Worm (Caenorhabditis elegans) whole organism, L4 larva: Measurements from ENCODE around the gene C28C12.11.

ENCODE experiments used
- F10B5.3 ChIP-seq: sonication (generic microtip); optimal IDR thresholded peaks from 2 replicates; lab custom pipeline; 2016; ENCODE audit warnings: mild to moderate bottlenecking, missing genetic modification characterization, missing compliant biosample characterization
- F26F4.8 ChIP-seq: fragments of 200-800 bp; sonication (Bioruptor generic); conservative IDR thresholded peaks from 2 replicates; pipeline ENCODE4 v1.3.6; 2022; ENCODE audit warnings: missing genetic modification characterization, missing compliant biosample characterization
- R02D3.7 ChIP-seq: fragments of 150-350 bp; sonication (generic microtip); optimal IDR thresholded peaks from 3 replicates; lab custom pipeline; 2014; ENCODE audit warnings: missing biosample characterization, missing genetic modification characterization
- T26A8.4 ChIP-seq: fragments of 200-800 bp; sonication (Bioruptor generic); IDR thresholded peaks from 2 replicates; pipeline ENCODE4 v1.3.6; 2022; ENCODE audit warnings: missing genetic modification characterization, missing compliant biosample characterization
- Y75B8A.6 ChIP-seq: fragments of 200-800 bp; sonication (Bioruptor generic); IDR thresholded peaks from 2 replicates; pipeline ENCODE4 v1.3.6; 2022; ENCODE audit warnings: missing genetic modification reagents, missing genetic modification characterization, missing compliant biosample characterization
- aly-2 ChIP-seq: sonication (generic microtip); optimal IDR thresholded peaks from 2 replicates; lab custom pipeline; 2018; ENCODE audit warnings: missing biosample characterization, missing genetic modification characterization
- ceh-62 ChIP-seq: sonication (generic microtip); optimal IDR thresholded peaks from 2 replicates; lab custom pipeline; 2017; ENCODE audit warnings: missing biosample characterization, missing genetic modification characterization
- cey-2 ChIP-seq: sonication (generic microtip); optimal IDR thresholded peaks from 3 replicates; lab custom pipeline; 2017; ENCODE audit warnings: missing genetic modification characterization, mild to moderate bottlenecking, missing compliant biosample characterization, antibody characterized with exemption, borderline replicate concordance; ENCODE audit not compliant: insufficient read depth
- daf-12 ChIP-seq: fragments of 150-350 bp; optimal IDR thresholded peaks from 2 replicates; lab custom pipeline; 2014; ENCODE audit warnings: missing biosample characterization, missing genetic modification reagents, missing genetic modification characterization
- daf-16 ChIP-seq, 3 experiments: sonication (generic microtip); optimal IDR thresholded peaks; 2 replicates each; lab custom pipeline; 2016 to 2017; ENCODE audit warnings: missing genetic modification characterization in 3 of 3, missing genetic modification reagents in 3 of 3, mild to moderate bottlenecking in 2 of 3, missing compliant biosample characterization in 2 of 3, missing biosample characterization in 1 of 3, moderate library complexity in 1 of 3
- dmd-8 ChIP-seq: fragments of 200-800 bp; sonication (Bioruptor generic); IDR thresholded peaks from 2 replicates; pipeline ENCODE4 v1.3.6; 2022; ENCODE audit warnings: missing genetic modification characterization, missing compliant biosample characterization
- dmd-9 ChIP-seq: fragments of 200-800 bp; sonication (Bioruptor generic); IDR thresholded peaks from 2 replicates; pipeline ENCODE4 v1.3.6; 2022; ENCODE audit warnings: missing genetic modification reagents, missing genetic modification characterization, missing compliant biosample characterization
- dve-1 ChIP-seq: sonication (generic microtip); optimal IDR thresholded peaks from 2 replicates; lab custom pipeline; 2017; ENCODE audit warnings: antibody characterized with exemption, mild to moderate bottlenecking, missing genetic modification characterization, missing compliant biosample characterization; ENCODE audit not compliant: insufficient read depth
- fkh-10 ChIP-seq: fragments of 150-350 bp; optimal IDR thresholded peaks from 2 replicates; lab custom pipeline; 2014; ENCODE audit warnings: missing biosample characterization, missing genetic modification reagents, missing genetic modification characterization
- hlh-11 ChIP-seq: fragments of 200-800 bp; sonication (Bioruptor generic); optimal IDR thresholded peaks from 2 replicates; lab custom pipeline; 2018; ENCODE audit warnings: mild to moderate bottlenecking, missing genetic modification characterization, missing compliant biosample characterization
- hlh-30 ChIP-seq: sonication (generic microtip); optimal IDR thresholded peaks from 2 replicates; lab custom pipeline; 2017; ENCODE audit warnings: antibody characterized with exemption, mild to moderate bottlenecking, missing genetic modification characterization, missing compliant biosample characterization; ENCODE audit not compliant: insufficient read depth
- hmg-1.1 ChIP-seq: fragments of 200-800 bp; sonication (Bioruptor generic); IDR thresholded peaks from 2 replicates; pipeline ENCODE4 v1.3.6; 2022; ENCODE audit warnings: missing genetic modification reagents, missing genetic modification characterization, missing compliant biosample characterization
- jun-1 ChIP-seq: fragments of 150-350 bp; optimal IDR thresholded peaks from 2 replicates; lab custom pipeline; 2014; ENCODE audit warnings: missing biosample characterization, missing genetic modification reagents, missing genetic modification characterization
- lim-7 ChIP-seq: fragments of 200-800 bp; sonication (Bioruptor generic); IDR thresholded peaks from 2 replicates; pipeline ENCODE4 v1.3.6; 2022; ENCODE audit warnings: missing genetic modification characterization, missing compliant biosample characterization
- lin-1 ChIP-seq: fragments of 200-800 bp; sonication (Bioruptor generic); IDR thresholded peaks from 2 replicates; pipeline ENCODE4 v1.3.6; 2022; ENCODE audit warnings: missing genetic modification reagents, missing genetic modification characterization, missing compliant biosample characterization
- lin-29 ChIP-seq: fragments of 200-800 bp; sonication (Bioruptor generic); IDR thresholded peaks from 2 replicates; pipeline ENCODE4 v1.3.6; 2022; ENCODE audit warnings: missing genetic modification reagents, missing genetic modification characterization, missing compliant biosample characterization
- madf-5 ChIP-seq, 2 experiments: fragments of 200-800 bp; sonication (Bioruptor generic); IDR thresholded peaks; 2 replicates each; pipeline ENCODE4 v1.3.6; 2022; ENCODE audit warnings: missing compliant biosample characterization in 2 of 2, missing genetic modification characterization in 2 of 2
- mxl-2 ChIP-seq: fragments of 200-800 bp; sonication (Bioruptor generic); conservative IDR thresholded peaks from 2 replicates; pipeline ENCODE4 v1.3.6; 2022; ENCODE audit warnings: missing genetic modification reagents, missing genetic modification characterization, missing compliant biosample characterization
- mxl-3 ChIP-seq: fragments of 200-800 bp; sonication (Bioruptor generic); optimal IDR thresholded peaks from 2 replicates; lab custom pipeline; 2018; ENCODE audit warnings: mild to moderate bottlenecking, missing genetic modification characterization, missing compliant biosample characterization
- nhr-11 ChIP-seq: fragments of 150-350 bp; optimal IDR thresholded peaks from 2 replicates; lab custom pipeline; 2014; ENCODE audit warnings: missing biosample characterization, missing genetic modification characterization
- nhr-111 ChIP-seq: fragments of 200-800 bp; sonication (Bioruptor generic); optimal IDR thresholded peaks from 2 replicates; lab custom pipeline; 2018; ENCODE audit warnings: mild to moderate bottlenecking, missing genetic modification characterization, missing compliant biosample characterization
- nhr-77 ChIP-seq: fragments of 150-350 bp; optimal IDR thresholded peaks from 2 replicates; lab custom pipeline; 2014; ENCODE audit warnings: missing biosample characterization, missing genetic modification characterization
- pha-4 ChIP-seq, 2 experiments: fragments of 150-350 bp in 1 of 2; fragments of 200-800 bp in 1 of 2; sonication (Bioruptor generic) in 1 of 2; IDR thresholded peaks in 1 of 2; optimal IDR thresholded peaks in 1 of 2; 2 replicates each; pipeline versions ENCODE4 v1.3.6 to Lab custom; 2014 to 2022; ENCODE audit warnings: missing genetic modification characterization in 2 of 2, missing genetic modification reagents in 2 of 2, missing biosample characterization in 1 of 2, missing compliant biosample characterization in 1 of 2
- php-3 ChIP-seq: fragments of 200-800 bp; sonication (Bioruptor generic); IDR thresholded peaks from 2 replicates; pipeline ENCODE4 v1.3.6; 2022; ENCODE audit warnings: missing genetic modification reagents, missing genetic modification characterization, missing compliant biosample characterization
- pqm-1 ChIP-seq: sonication (generic microtip); optimal IDR thresholded peaks from 2 replicates; lab custom pipeline; 2017; ENCODE audit warnings: missing biosample characterization, missing genetic modification characterization
- saeg-2 ChIP-seq: fragments of 200-800 bp; sonication (Bioruptor generic); IDR thresholded peaks from 2 replicates; pipeline ENCODE4 v1.3.6; 2022; ENCODE audit warnings: missing genetic modification reagents, missing genetic modification characterization, missing compliant biosample characterization
- set-16 ChIP-seq: fragments of 200-800 bp; sonication (Bioruptor generic); IDR thresholded peaks from 2 replicates; pipeline ENCODE4 v1.3.6; 2022; ENCODE audit warnings: missing genetic modification reagents, missing genetic modification characterization, missing compliant biosample characterization
- snpc-4 ChIP-seq: fragments of 150-350 bp; optimal IDR thresholded peaks from 2 replicates; lab custom pipeline; 2014; ENCODE audit warnings: missing biosample characterization, missing genetic modification characterization
- spr-1 ChIP-seq: sonication (generic microtip); optimal IDR thresholded peaks from 2 replicates; lab custom pipeline; 2016; ENCODE audit warnings: mild to moderate bottlenecking, missing genetic modification characterization, missing compliant biosample characterization
- spr-3 ChIP-seq: fragments of 200-800 bp; sonication (Bioruptor generic); optimal IDR thresholded peaks from 2 replicates; lab custom pipeline; 2018; ENCODE audit warnings: mild to moderate bottlenecking, missing genetic modification characterization, missing compliant biosample characterization
- tra-1 ChIP-seq: fragments of 200-800 bp; sonication (Bioruptor generic); IDR thresholded peaks from 2 replicates; pipeline ENCODE4 v1.3.6; 2022; ENCODE audit warnings: missing genetic modification reagents, missing genetic modification characterization, missing compliant biosample characterization
- unc-62 ChIP-seq, 3 experiments: fragments of 150-350 bp in 1 of 3; sonication (generic microtip); optimal IDR thresholded peaks in 2 of 3; peaks in 1 of 3; 1 replicate in 1 of 3; 2 replicates in 2 of 3; lab custom pipeline; 2014 to 2017; ENCODE audit warnings: missing biosample characterization in 3 of 3, missing genetic modification characterization in 3 of 3, missing genetic modification reagents in 3 of 3, missing genotype in 1 of 3
- vab-7 ChIP-seq: fragments of 200-800 bp; sonication (Bioruptor generic); IDR thresholded peaks from 2 replicates; pipeline ENCODE4 v1.3.6; 2022; ENCODE audit warnings: missing genetic modification reagents, missing genetic modification characterization, missing compliant biosample characterization
- zag-1 ChIP-seq: fragments of 150-350 bp; optimal IDR thresholded peaks from 2 replicates; lab custom pipeline; 2014; ENCODE audit warnings: missing biosample characterization, missing genetic modification characterization
- ztf-7 ChIP-seq: fragments of 150-350 bp; optimal IDR thresholded peaks from 2 replicates; lab custom pipeline; 2014; ENCODE audit warnings: missing biosample characterization, missing genetic modification characterization

The C28C12.11 gene

ce11 chrIV:8476166-8476565 is 2.3 kb downstream of the C28C12.11 start:
- peak in 1 of 2 experiments; percentile 14 for TF ChIP-seq daf-16 (GFP tag; optimal IDR thresholded peaks at IDR 0.05; lab: Kevin White, UChicago)
- no peak for TF ChIP-seq daf-16 (tag; optimal IDR thresholded peaks at IDR 0.05; lab: Kevin White, UChicago)
- no peak for TF ChIP-seq pqm-1
- TF ChIP-seq nhr-77 (tag; lab: Kevin White, UChicago): no peak
- peak; percentile 30 for TF ChIP-seq nhr-11 (tag; lab: Kevin White, UChicago)
- peak; percentile 8 for TF ChIP-seq hlh-11 (tag; lab: Kevin White, UChicago)
- no peak for TF ChIP-seq fkh-10 (GFP tag; lab: Kevin White, UChicago)
- no peak for TF ChIP-seq dmd-9
- TF ChIP-seq hmg-1.1: 0 out of 2 replicates have a peak, but pooled peaks have one; percentile 20
- TF ChIP-seq, all 104 proteins: peak for 4

DNA sequence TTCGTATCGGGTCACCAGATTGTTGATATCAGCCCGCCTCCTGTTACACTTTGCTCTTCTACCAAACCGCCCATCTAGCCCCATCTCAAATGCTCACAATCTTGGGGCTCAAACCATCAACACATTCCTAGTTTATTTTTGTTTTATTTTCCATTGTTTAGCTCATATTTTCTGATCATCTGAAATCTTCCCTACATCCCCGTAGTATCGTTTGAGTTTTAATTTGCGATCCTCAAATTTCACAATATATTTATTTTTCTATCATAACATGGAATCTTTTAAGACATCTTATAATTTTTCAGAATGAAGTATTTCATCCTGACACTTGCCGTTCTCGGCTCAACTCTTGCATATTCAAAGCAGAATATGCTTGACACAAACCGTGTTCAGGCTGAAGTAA is 3.0 kb downstream of the C28C12.11 start, which contains the start of gene spp-10:
TSS of gene spp-10 (plus strand) at position 301 of the 400 bp plus-strand sequence.
- TF ChIP-seq spr-3 (GFP tag; lab: Kevin White, UChicago) (no peak), zag-1 (no peak), daf-16 (GFP tag; optimal IDR thresholded peaks at IDR 0.05; lab: Kevin White, UChicago) (peak in 1 of 2 experiments; percentile 3), daf-16 (tag; optimal IDR thresholded peaks at IDR 0.05; lab: Kevin White, UChicago) (no peak)

- TF ChIP-seq vab-7 (GFP tag; lab: Robert Waterston, UW) (no peak), T26A8.4 (GFP tag; lab: Robert Waterston, UW) (0 out of 2 replicates have a peak, but pooled peaks have one; percentile 60), cey-2 (tag; lab: Kevin White, UChicago) (no peak), Y75B8A.6 (GFP tag; lab: Robert Waterston, UW) (0 out of 2 replicates have a peak, but pooled peaks have one; percentile 15), aly-2 (tag; lab: Kevin White, UChicago) (no peak), nhr-111 (GFP tag; lab: Kevin White, UChicago) (no peak), lim-7 (0 out of 2 replicates have a peak, but pooled peaks have one; percentile 24), R02D3.7 (tag; lab: Kevin White, UChicago) (no peak), ztf-7 (tag; lab: Kevin White, UChicago) (no peak), spr-1 (no peak), daf-16 (GFP tag; optimal IDR thresholded peaks at IDR 0.05; lab: Kevin White, UChicago) (peak in 1 of 2 experiments; percentile 78), daf-16 (tag; optimal IDR thresholded peaks at IDR 0.05; lab: Kevin White, UChicago) (no peak)
Observed at ce11 chrIV:8478516-8478915, 4.7 kb downstream of the C28C12.11 start.

- TF ChIP-seq F26F4.8 (GFP tag; lab: Robert Waterston, UW) (no peak), dmd-8 (GFP tag; lab: Robert Waterston, UW) (no peak), daf-12 (tag; lab: Kevin White, UChicago) (no peak), F10B5.3 (tag; lab: Kevin White, UChicago) (no peak), mxl-2 (no peak), set-16 (GFP tag; lab: Robert Waterston, UW) (no peak), ceh-62 (tag; lab: Kevin White, UChicago) (no peak), madf-5 (GFP tag; IDR thresholded peaks at IDR 0.05; lab: Robert Waterston, UW) (no peak), lin-29 (GFP tag; lab: Robert Waterston, UW) (no peak), snpc-4 (tag; lab: Kevin White, UChicago) (no peak), aly-2 (tag; lab: Kevin White, UChicago) (no peak), pqm-1 (no peak)
Observed at ce11 chrIV:8479346-8479745, 5.5 kb downstream of the C28C12.11 start, which contains the start of gene hlh-12. TSS of gene hlh-12 (minus strand) at chrIV:8479446.

DNA sequence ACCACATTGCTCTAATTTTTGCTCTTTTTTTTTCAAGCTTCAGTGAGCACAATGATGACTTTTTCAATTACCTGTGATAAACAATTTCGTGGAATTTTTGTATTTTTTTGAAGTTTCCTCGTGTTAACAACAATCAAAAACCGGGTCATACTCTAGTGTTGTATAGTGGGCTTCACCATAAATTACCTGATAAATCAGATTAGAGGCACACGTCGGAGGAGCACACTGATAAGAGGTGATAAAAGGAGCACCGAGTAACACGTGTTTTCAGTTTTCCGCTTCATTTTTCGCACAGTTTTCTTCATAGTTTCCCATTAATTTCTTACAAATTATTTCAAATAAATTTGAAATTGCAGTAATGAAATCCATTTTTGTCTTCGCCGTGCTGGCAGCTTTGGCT is 7.5 kb downstream of the C28C12.11 start, which contains the start of gene spp-8:
TSS of gene spp-8 (plus strand) at position 357 of the 400 bp plus-strand sequence.
- TF ChIP-seq dve-1 (tag; lab: Kevin White, UChicago) (peak; percentile 80), jun-1 (tag; lab: Kevin White, UChicago) (no peak), mxl-3 (GFP tag; lab: Kevin White, UChicago) (peak; percentile 74), T26A8.4 (GFP tag; lab: Robert Waterston, UW) (no peak), saeg-2 (GFP tag; lab: Robert Waterston, UW) (no peak), hlh-30 (tag; lab: Kevin White, UChicago) (peak; percentile 67), daf-16 (GFP tag; optimal IDR thresholded peaks at IDR 0.05; lab: Kevin White, UChicago) (no peak), daf-16 (tag; optimal IDR thresholded peaks at IDR 0.05; lab: Kevin White, UChicago) (peak; percentile 82), php-3 (GFP tag; lab: Robert Waterston, UW) (peak; percentile 96), unc-62 (GFP tag; optimal IDR thresholded peaks at IDR 0.05 in 1 of 2; lab: Kevin White, UChicago) (no peak), unc-62 (tag; optimal IDR thresholded peaks at IDR 0.05; lab: Kevin White, UChicago) (no peak), lin-1 (GFP tag; lab: Robert Waterston, UW) (peak; percentile 64; the same call in 1 of the 2 replicates), pqm-1 (peak; percentile 93), pha-4 (GFP tag; IDR thresholded peaks at IDR 0.05; lab: Robert Waterston, UW) (peak; percentile 45; the same call in 1 of the 2 replicates), pha-4 (tag; optimal IDR thresholded peaks at IDR 0.05; lab: Kevin White, UChicago) (no peak), hlh-11 (tag; lab: Kevin White, UChicago) (peak; percentile 83), tra-1 (GFP tag; lab: Robert Waterston, UW) (0 out of 2 replicates have a peak, but pooled peaks have one; percentile 20)
